Worm (Caenorhabditis elegans) whole organism, young adult: ENCODE results near the gene chil-5.

Experiments
- F33H1.4 ChIP-seq: fragments of 200-800 bp; sonication (Bioruptor generic); IDR thresholded peaks from 2 replicates; pipeline ENCODE4 v1.3.6; 2022; ENCODE audit warnings: missing genetic modification reagents, missing genetic modification characterization, missing compliant biosample characterization
- Y95B8A.8 ChIP-seq: fragments of 200-800 bp; sonication (Bioruptor generic); IDR thresholded peaks from 2 replicates; pipeline ENCODE4 v1.3.6; 2022; ENCODE audit warnings: missing genetic modification reagents, missing genetic modification characterization, missing compliant biosample characterization
- aptf-2 ChIP-seq: fragments of 200-800 bp; sonication (Bioruptor generic); conservative IDR thresholded peaks from 2 replicates; pipeline ENCODE4 v1.3.6; 2022; ENCODE audit warnings: missing genetic modification reagents, missing genetic modification characterization, missing compliant biosample characterization
- hlh-12 ChIP-seq: sonication (generic microtip); optimal IDR thresholded peaks from 2 replicates; lab custom pipeline; 2016; ENCODE audit warnings: missing genetic modification characterization, missing compliant biosample characterization
- lin-35 ChIP-seq, 3 experiments: fragments of 150-350 bp in 2 of 3; sonication (generic microtip) in 1 of 3; optimal IDR thresholded peaks; 2 replicates each; lab custom pipeline; 2014 to 2018; ENCODE audit warnings: missing biosample characterization in 3 of 3, missing genetic modification characterization in 3 of 3, missing genetic modification reagents in 3 of 3
- madf-6 ChIP-seq: fragments of 200-800 bp; sonication (Bioruptor generic); IDR thresholded peaks from 2 replicates; pipeline ENCODE4 v1.3.6; 2022; ENCODE audit warnings: missing genetic modification reagents, missing genetic modification characterization, missing compliant biosample characterization
- nhr-179 ChIP-seq: sonication (generic microtip); optimal IDR thresholded peaks from 2 replicates; lab custom pipeline; 2016; ENCODE audit warnings: mild to moderate bottlenecking, missing genetic modification characterization, missing compliant biosample characterization
- pha-4 ChIP-seq: fragments of 150-350 bp; sonication (generic microtip); optimal IDR thresholded peaks from 2 replicates; lab custom pipeline; 2014; ENCODE audit warnings: missing biosample characterization, missing genetic modification reagents, missing genetic modification characterization
- sea-2 ChIP-seq: fragments of 200-800 bp; sonication (Bioruptor generic); IDR thresholded peaks from 2 replicates; pipeline ENCODE4 v1.3.6; 2022; ENCODE audit warnings: missing genetic modification characterization, missing compliant biosample characterization
- tbp1 ChIP-seq: fragments of 200-800 bp; sonication (Bioruptor generic); optimal IDR thresholded peaks from 2 replicates; lab custom pipeline; 2018; ENCODE audit warnings: mild to moderate bottlenecking, missing genetic modification characterization, missing compliant biosample characterization
- unc-62 ChIP-seq: fragments of 150-350 bp; optimal IDR thresholded peaks from 2 replicates; lab custom pipeline; 2014; ENCODE audit warnings: missing biosample characterization, missing genetic modification reagents, missing genetic modification characterization

ce11 chrII:9892409-9892808, 32.9 kb upstream of the chil-5 start, which contains the start of gene C08H9.16:
- peak; percentile 78 for TF ChIP-seq F33H1.4 (GFP tag; lab: Robert Waterston, UW)
- TF ChIP-seq lin-35 (GFP tag; optimal IDR thresholded peaks at IDR 0.05; lab: Kevin White, UChicago), result peak in 1 of 3 experiments; percentile 40
- TF ChIP-seq madf-6 (GFP tag; lab: Robert Waterston, UW), result peak; percentile 58; the same call in 1 of the 2 replicates
- TF ChIP-seq unc-62, result no peak
- no peak for TF ChIP-seq sea-2
- no peak for TF ChIP-seq nhr-179 (tag; lab: Kevin White, UChicago)
- TF ChIP-seq hlh-12 (tag; lab: Kevin White, UChicago), result no peak
- TF ChIP-seq aptf-2 (GFP tag; lab: Robert Waterston, UW), result no peak
- TF ChIP-seq tbp1 (GFP tag; lab: Kevin White, UChicago), result peak; percentile 13
- TF ChIP-seq pha-4 (tag; lab: Kevin White, UChicago), result peak; percentile 13
- no peak for TF ChIP-seq Y95B8A.8 (GFP tag; lab: Robert Waterston, UW)
